Worm (Caenorhabditis elegans) whole organism, L4/young adult: ENCODE results near the gene acer-1.

ENCODE experiments used
- W03F9.2 ChIP-seq: fragments of 150-350 bp; optimal IDR thresholded peaks from 2 replicates; lab custom pipeline; 2014; ENCODE audit warnings: missing biosample characterization, missing genetic modification characterization
- dao-5 ChIP-seq: sonication (generic microtip); optimal IDR thresholded peaks from 2 replicates; lab custom pipeline; 2016; ENCODE audit warnings: missing genotype, missing genetic modification characterization, moderate library complexity, missing compliant biosample characterization
- him-1 ChIP-seq: sonication (generic microtip); optimal IDR thresholded peaks from 2 replicates; lab custom pipeline; 2016; ENCODE audit warnings: missing genotype, missing genetic modification reagents, missing genetic modification characterization, missing compliant biosample characterization

DNA sequence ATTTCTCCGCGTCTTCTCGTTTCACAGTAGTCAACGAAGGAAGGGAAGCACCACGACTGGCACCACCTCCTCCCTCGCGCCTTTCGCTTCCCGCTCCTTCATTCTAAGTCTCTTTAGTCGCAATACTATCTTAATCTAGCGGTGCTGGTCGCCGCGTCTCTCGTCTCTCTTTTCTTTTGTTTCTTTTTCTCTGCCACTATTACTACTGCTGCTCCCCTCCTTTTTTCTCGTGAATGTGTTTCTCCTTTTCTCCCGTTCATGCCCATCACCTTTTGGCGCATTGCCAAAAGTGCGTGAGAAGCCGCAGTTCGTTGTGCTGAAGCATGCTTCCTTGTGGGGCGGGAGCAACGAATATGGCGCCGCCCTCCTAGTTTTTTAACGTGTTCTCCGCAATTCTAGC is 36.3 kb upstream of the acer-1 start:
- TF ChIP-seq W03F9.2 (peak; percentile 51), him-1 (peak; percentile 66), dao-5 (tag; lab: Kevin White, UChicago) (peak; percentile 26)
